Worm (Caenorhabditis elegans): ENCODE results near the gene irld-3.

DNA sequence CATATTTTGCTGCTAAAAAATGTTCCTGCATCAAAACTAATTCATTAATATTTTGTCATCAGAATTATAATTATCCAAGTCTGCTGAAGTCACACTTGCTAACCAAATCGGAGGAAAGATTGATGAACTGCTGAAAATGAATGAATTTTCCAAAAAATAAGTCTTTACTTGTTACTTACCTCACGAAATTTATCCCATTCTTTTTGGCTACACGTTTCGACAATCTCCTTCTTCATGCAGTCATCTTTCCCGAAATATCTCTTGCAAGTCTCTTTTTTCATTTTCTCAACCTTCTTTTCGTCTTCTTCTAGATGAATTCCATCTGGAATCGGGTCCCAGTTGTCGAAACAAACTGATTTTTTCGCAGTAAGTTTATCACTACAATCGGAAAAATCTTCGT, 20.0 kb upstream of the irld-3 start:
- TF ChIP-seq tbx-37 (GFP tag; conservative IDR thresholded peaks at IDR 0.05) (no peak), ama-1 (optimal IDR thresholded peaks at IDR 0.05) (no peak), F13C5.2 (tag; optimal IDR thresholded peaks at IDR 0.05) (no peak), ceh-13 (GFP tag; optimal IDR thresholded peaks at IDR 0.05) (no peak), tbx-11 (GFP tag; IDR thresholded peaks at IDR 0.05) (no peak), ets-7 (tag; optimal IDR thresholded peaks at IDR 0.05) (no peak), hmbx-1 (tag; optimal IDR thresholded peaks at IDR 0.05) (no peak), flt-1 (GFP tag; IDR thresholded peaks at IDR 0.05) (no peak), B0310.2 (tag; optimal IDR thresholded peaks at IDR 0.05) (no peak), hmg-4 (GFP tag; optimal IDR thresholded peaks at IDR 0.05) (no peak), pes-1 (GFP tag; IDR thresholded peaks at IDR 0.05) (no peak), tra-4 (tag; optimal IDR thresholded peaks at IDR 0.05) (no peak), scrt-1 (GFP tag; IDR thresholded peaks at IDR 0.05) (no peak), hnd-1 (tag; optimal IDR thresholded peaks at IDR 0.05) (no peak)
